Fruit fly (Drosophila melanogaster): ENCODE measurements around the gene Atg17.
A peak's percentile ranks its signal among the peaks of the same experiment; 100 is the strongest.

The Atg17 gene

DNA sequence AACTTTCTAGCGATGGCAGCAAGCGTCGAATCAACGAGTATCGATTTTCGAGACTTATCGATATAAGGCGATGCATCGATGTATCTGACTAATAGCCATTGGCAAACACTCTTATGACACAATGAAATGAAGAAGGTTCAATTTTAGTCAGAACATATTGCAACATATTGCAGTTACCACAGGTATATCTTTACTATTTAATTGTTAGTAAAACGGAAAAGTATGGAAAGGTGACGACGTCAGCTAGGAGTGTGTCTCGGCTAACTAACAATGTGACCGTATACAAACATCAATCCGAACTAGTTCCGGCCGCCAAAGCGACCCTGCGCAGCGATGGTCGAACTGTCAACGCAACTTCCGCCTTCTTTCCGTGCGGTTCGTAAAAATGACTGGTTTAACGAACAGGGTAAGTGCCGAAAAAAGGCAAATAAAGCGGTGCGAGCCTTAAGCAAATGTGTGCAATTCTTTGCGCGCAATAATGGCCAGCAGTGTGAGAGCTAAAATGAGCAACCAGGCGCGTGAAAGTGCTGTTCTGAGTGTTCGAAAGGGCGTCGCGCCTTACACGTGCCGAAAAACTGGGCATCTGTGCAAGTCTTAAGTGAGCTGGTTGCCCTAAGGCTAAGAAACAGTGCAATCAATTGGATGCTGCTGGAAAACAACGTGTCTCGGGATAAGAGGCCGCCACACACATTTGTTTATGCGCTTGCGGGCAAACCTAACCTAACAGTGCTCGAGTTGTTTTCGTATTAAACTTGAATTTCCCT is 45.2 kb upstream of the Atg17 start, which contains the start of the genes Dph4, Spec2 and RpL13A (continued):
- TF ChIP-seq inv (GFP tag; IDR thresholded peaks at IDR 0.05; ENCODE audit: partially characterized antibody) = no peak
- TF ChIP-seq CG3847 (GFP tag; IDR thresholded peaks at IDR 0.05) = no peak
- peak; percentile 87 for TF ChIP-seq pita (GFP tag; optimal IDR thresholded peaks at IDR 0.05)
- TF ChIP-seq hbn (GFP tag; IDR thresholded peaks at IDR 0.05; ENCODE audit: partially characterized antibody) = no peak
- peak; percentile 48 for TF ChIP-seq Ssrp (tag; optimal IDR thresholded peaks at IDR 0.05)
- peak; percentile 80 for TF ChIP-seq Jarid2 (GFP tag; optimal IDR thresholded peaks at IDR 0.05)
- peak; percentile 98 for TF ChIP-seq ash1 (GFP tag; optimal IDR thresholded peaks at IDR 0.05)
- no peak for TF ChIP-seq Abd-B (GFP tag; optimal IDR thresholded peaks at IDR 0.05)
- peak; percentile 76 for TF ChIP-seq cato (GFP tag; optimal IDR thresholded peaks at IDR 0.05; ENCODE audit: borderline replicate concordance)
- TF ChIP-seq CG4404 (GFP tag; IDR thresholded peaks at IDR 0.05) = no peak
- TF ChIP-seq bsh (GFP tag; optimal IDR thresholded peaks at IDR 0.05) = peak; percentile 21 to 78
- peak; percentile 76 for TF ChIP-seq grn (GFP tag; optimal IDR thresholded peaks at IDR 0.05)
- TF ChIP-seq D (optimal IDR thresholded peaks at IDR 0.05) = peak; percentile 57
- peak; percentile 89 for TF ChIP-seq D (GFP tag; optimal IDR thresholded peaks at IDR 0.05)
- TF ChIP-seq stc (GFP tag; IDR thresholded peaks at IDR 0.05) = no peak
- TF ChIP-seq CG17612 (GFP tag; IDR thresholded peaks at IDR 0.05) = no peak
- TF ChIP-seq ind (GFP tag; optimal IDR thresholded peaks at IDR 0.05) = peak; percentile 75
- peak; percentile 82 for TF ChIP-seq CG5180 (GFP tag; optimal IDR thresholded peaks at IDR 0.05)
- TF ChIP-seq al (GFP tag; IDR thresholded peaks at IDR 0.05) = no peak
- peak; percentile 97 for TF ChIP-seq dm (GFP tag; optimal IDR thresholded peaks at IDR 0.05)
- TF ChIP-seq sna (GFP tag; IDR thresholded peaks at IDR 0.05; ENCODE audit: partially characterized antibody) = no peak
- TF ChIP-seq CG16779 (GFP tag; IDR thresholded peaks at IDR 0.05) = no peak
- peak; percentile 99 for TF ChIP-seq Med (GFP tag)
- peak; percentile 98 for TF ChIP-seq MTF-1 (GFP tag; optimal IDR thresholded peaks at IDR 0.05; ENCODE audit: borderline replicate concordance)
- no peak for TF ChIP-seq prd (optimal IDR thresholded peaks at IDR 0.05)
- TF ChIP-seq prd (GFP tag; IDR thresholded peaks at IDR 0.05) = no peak
- TF ChIP-seq tll (GFP tag; optimal IDR thresholded peaks at IDR 0.05) = peak; percentile 32 to 61
- TF ChIP-seq CG1647 (GFP tag; optimal IDR thresholded peaks at IDR 0.05) = peak; percentile 82
- TF ChIP-seq CG33213 (GFP tag; optimal IDR thresholded peaks at IDR 0.05) = peak; percentile 98
- TF ChIP-seq CG12769 (tag; optimal IDR thresholded peaks at IDR 0.05) = peak; percentile 83
- no peak for TF ChIP-seq Sox102F (GFP tag; optimal IDR thresholded peaks at IDR 0.05)
- peak; percentile 87 for TF ChIP-seq CG10274 (GFP tag; optimal IDR thresholded peaks at IDR 0.05)
- no peak for TF ChIP-seq CG10959 (GFP tag; IDR thresholded peaks at IDR 0.05)
- TF ChIP-seq nom (GFP tag; optimal IDR thresholded peaks at IDR 0.05) = peak; percentile 90
- peak; percentile 83 for TF ChIP-seq CG14965 (GFP tag; optimal IDR thresholded peaks at IDR 0.05; ENCODE audit: borderline replicate concordance)
- peak; percentile 85 for TF ChIP-seq gsb-n (tag; optimal IDR thresholded peaks at IDR 0.05)
- TF ChIP-seq abd-A (tag; optimal IDR thresholded peaks at IDR 0.05) = no peak
- TF ChIP-seq CG4282 (GFP tag; optimal IDR thresholded peaks at IDR 0.05) = peak; percentile 86
- peak; percentile 52 for TF ChIP-seq Tbp (GFP tag; optimal IDR thresholded peaks at IDR 0.05)
- TF ChIP-seq Gug (GFP tag; IDR thresholded peaks at IDR 0.05) = no peak
- peak; percentile 90 for TF ChIP-seq CG4424 (GFP tag; optimal IDR thresholded peaks at IDR 0.05)
- peak; percentile 89 for TF ChIP-seq nerfin-1 (tag; optimal IDR thresholded peaks at IDR 0.05)
- peak; percentile 92 for TF ChIP-seq Max (GFP tag; optimal IDR thresholded peaks at IDR 0.05)
- peak; percentile 93 for TF ChIP-seq ewg (GFP tag; optimal IDR thresholded peaks at IDR 0.05)
- peak; percentile 87 for TF ChIP-seq hkb (optimal IDR thresholded peaks at IDR 0.05)
- TF ChIP-seq hkb (GFP tag; IDR thresholded peaks at IDR 0.05) = no peak
- TF ChIP-seq C15 (GFP tag; IDR thresholded peaks at IDR 0.05) = no peak
- TF ChIP-seq phol (tag; optimal IDR thresholded peaks at IDR 0.05) = peak; percentile 94
- peak; percentile 71 for TF ChIP-seq CG8281 (tag; optimal IDR thresholded peaks at IDR 0.05)
